Fruit fly (Drosophila melanogaster): ENCODE data around the gene Jon25Biii.

Jon25Biii gene

dm6 chr2L:4971329-4971798, 20.8 kb upstream of the Jon25Biii start, which contains the start of gene CG14043 (continued):
- TF ChIP-seq HmgD (GFP tag; optimal IDR thresholded peaks at IDR 0.05) (peak; percentile 61), ab (GFP tag; optimal IDR thresholded peaks at IDR 0.05) (no peak), pum (GFP tag; optimal IDR thresholded peaks at IDR 0.05) (peak; percentile 22), CTCF (GFP tag; optimal IDR thresholded peaks at IDR 0.05) (peak; percentile 17), CG7786 (GFP tag; optimal IDR thresholded peaks at IDR 0.05) (peak; percentile 40), CG11560 (tag; IDR thresholded peaks at IDR 0.05) (peak; percentile 32; the same call in 1 of the 3 replicates), Xbp1 (GFP tag; optimal IDR thresholded peaks at IDR 0.05) (peak; percentile 36), CG30020 (tag; optimal IDR thresholded peaks at IDR 0.05) (peak; percentile 44), exex (tag; optimal IDR thresholded peaks at IDR 0.05) (no peak), CG33213 (GFP tag; optimal IDR thresholded peaks at IDR 0.05) (peak; percentile 61), zen (tag; optimal IDR thresholded peaks at IDR 0.05) (peak; percentile 68), Fer2 (tag; optimal IDR thresholded peaks at IDR 0.05) (no peak), CG4282 (GFP tag; optimal IDR thresholded peaks at IDR 0.05) (no peak), Hmx (GFP tag; optimal IDR thresholded peaks at IDR 0.05) (no peak), Pdp1 (GFP tag; optimal IDR thresholded peaks at IDR 0.05) (peak in 1 of 2 experiments; percentile 95), CG32767 (GFP tag; IDR thresholded peaks at IDR 0.05) (no peak), al (GFP tag; IDR thresholded peaks at IDR 0.05) (0 out of 2 replicates have a peak, but pooled peaks have one; percentile 30), ftz-f1 (GFP tag; optimal IDR thresholded peaks at IDR 0.05) (peak; percentile 21), Chrac-16 (GFP tag; optimal IDR thresholded peaks at IDR 0.05) (peak; percentile 17), ash1 (GFP tag; optimal IDR thresholded peaks at IDR 0.05) (no peak), CG7372 (GFP tag; IDR thresholded peaks at IDR 0.05) (no peak), chif (GFP tag; optimal IDR thresholded peaks at IDR 0.05) (peak in 1 of 2 experiments; percentile 33), CG3847 (GFP tag; IDR thresholded peaks at IDR 0.05) (peak; percentile 37; the same call in 1 of the 2 replicates), Sin3A (optimal IDR thresholded peaks at IDR 0.05) (peak; percentile 85), CG14710 (tag; optimal IDR thresholded peaks at IDR 0.05) (peak; percentile 86), CG2120 (GFP tag; optimal IDR thresholded peaks at IDR 0.05) (peak; percentile 58), Scr (GFP tag; IDR thresholded peaks at IDR 0.05; ENCODE audit: partially characterized antibody) (0 out of 2 replicates have a peak, but pooled peaks have one; percentile 28), nom (GFP tag; optimal IDR thresholded peaks at IDR 0.05) (no peak), tin (GFP tag; optimal IDR thresholded peaks at IDR 0.05) (peak; percentile 4), CG7963 (GFP tag; IDR thresholded peaks at IDR 0.05; ENCODE audit: partially characterized antibody) (no peak), CG17359 (tag; optimal IDR thresholded peaks at IDR 0.05) (peak; percentile 10), sug (tag; optimal IDR thresholded peaks at IDR 0.05) (peak; percentile 46), Sry-β (GFP tag; optimal IDR thresholded peaks at IDR 0.05) (no peak), Myb (GFP tag; optimal IDR thresholded peaks at IDR 0.05) (peak; percentile 56), CG11696 (GFP tag; IDR thresholded peaks at IDR 0.05) (no peak), gro (GFP tag; optimal IDR thresholded peaks at IDR 0.05) (peak; percentile 4), Lhr (GFP tag; optimal IDR thresholded peaks at IDR 0.05) (peak; percentile 85), CG1024 (GFP tag; IDR thresholded peaks at IDR 0.05) (no peak), CG9437 (GFP tag; optimal IDR thresholded peaks at IDR 0.05) (no peak), lola (GFP tag; optimal IDR thresholded peaks at IDR 0.05) (peak in 1 of 3 experiments; percentile 5), CG10267 (tag; optimal IDR thresholded peaks at IDR 0.05) (peak; percentile 68), sens (GFP tag) (peak; percentile 85), CG17829 (tag; optimal IDR thresholded peaks at IDR 0.05) (peak; percentile 51), fd3F (GFP tag; optimal IDR thresholded peaks at IDR 0.05) (no peak), CG12104 (GFP tag; optimal IDR thresholded peaks at IDR 0.05) (no peak), slbo (GFP tag; IDR thresholded peaks at IDR 0.05) (peak; percentile 59), Opbp (GFP tag; IDR thresholded peaks at IDR 0.05; ENCODE audit: partially characterized antibody) (no peak), CG4617 (GFP tag; optimal IDR thresholded peaks at IDR 0.05; ENCODE audit: borderline replicate concordance) (peak; percentile 92), CG15514 (GFP tag; optimal IDR thresholded peaks at IDR 0.05) (peak; percentile 70), E2f2 (GFP tag; IDR thresholded peaks at IDR 0.05) (peak; percentile 83), CG5245 (GFP tag; optimal IDR thresholded peaks at IDR 0.05) (no peak)
